Worm (Caenorhabditis elegans) whole organism, late embryonic: ENCODE data around the gene nprt-1.

Experiments used
- dmd-4 ChIP-seq: sonication (generic microtip); optimal IDR thresholded peaks from 2 replicates; lab custom pipeline; 2016; ENCODE audit warnings: borderline replicate concordance, missing genetic modification characterization, missing compliant biosample characterization
- eyg-1 ChIP-seq: sonication (generic microtip); optimal IDR thresholded peaks from 2 replicates; lab custom pipeline; 2016; ENCODE audit warnings: missing genotype, missing genetic modification characterization, missing compliant biosample characterization
- fkh-6 ChIP-seq: sonication (generic microtip); optimal IDR thresholded peaks from 2 replicates; lab custom pipeline; 2016; ENCODE audit warnings: missing genetic modification characterization, missing compliant biosample characterization
- mec-3 ChIP-seq: sonication (generic microtip); optimal IDR thresholded peaks from 2 replicates; lab custom pipeline; 2016; ENCODE audit warnings: borderline replicate concordance, missing genetic modification characterization, missing compliant biosample characterization
- pag-3 ChIP-seq: sonication (generic microtip); optimal IDR thresholded peaks from 2 replicates; lab custom pipeline; 2016; ENCODE audit warnings: missing compliant biosample characterization, missing genetic modification characterization, borderline replicate concordance
- pqm-1 ChIP-seq: sonication (generic microtip); optimal IDR thresholded peaks from 2 replicates; lab custom pipeline; 2016; ENCODE audit warnings: missing genetic modification characterization, missing compliant biosample characterization
- sox-4 ChIP-seq: sonication (generic microtip); optimal IDR thresholded peaks from 2 replicates; lab custom pipeline; 2017; ENCODE audit warnings: mild to moderate bottlenecking, missing genetic modification characterization, inconsistent platforms, missing compliant biosample characterization

- no peak for TF ChIP-seq pqm-1 (tag; lab: Kevin White, UChicago)
- TF ChIP-seq fkh-6 (tag; lab: Kevin White, UChicago), result no peak
- no peak for TF ChIP-seq sox-4 (tag; lab: Kevin White, UChicago)
- TF ChIP-seq eyg-1 (tag; lab: Kevin White, UChicago), result no peak
- TF ChIP-seq pag-3, result no peak
- no peak for TF ChIP-seq mec-3 (tag; lab: Kevin White, UChicago)
- TF ChIP-seq dmd-4, result no peak
These were observed 38.2 kb upstream of the nprt-1 start, which contains the start of gene manf-1 for ce11 chrIV:2928409-2928808.
